Worm (Caenorhabditis elegans) whole organism, L3 larva: ENCODE measurements around the gene Y44A6D.1.

ENCODE experiments used
- aly-2 ChIP-seq: fragments of 150-350 bp; optimal IDR thresholded peaks from 2 replicates; lab custom pipeline; 2014; ENCODE audit warnings: missing biosample characterization, missing genetic modification characterization
- ceh-82 ChIP-seq: fragments of 150-350 bp; optimal IDR thresholded peaks from 2 replicates; lab custom pipeline; 2014; ENCODE audit warnings: missing biosample characterization, missing genetic modification characterization
- egl-27 ChIP-seq: sonication (generic microtip); optimal IDR thresholded peaks from 4 replicates; lab custom pipeline; 2017; ENCODE audit warnings: missing biosample characterization, missing genetic modification reagents, missing genetic modification characterization
- egl-5 ChIP-seq: fragments of 150-350 bp; optimal IDR thresholded peaks from 2 replicates; lab custom pipeline; 2017; ENCODE audit warnings: missing biosample characterization, missing genetic modification reagents, missing genetic modification characterization, inconsistent platforms
- elt-1 ChIP-seq: fragments of 150-350 bp; optimal IDR thresholded peaks from 2 replicates; lab custom pipeline; 2014; ENCODE audit warnings: missing biosample characterization, missing genetic modification characterization
- elt-2 ChIP-seq: sonication (generic microtip); optimal IDR thresholded peaks from 2 replicates; lab custom pipeline; 2016; ENCODE audit warnings: missing genetic modification reagents, mild to moderate bottlenecking, missing genetic modification characterization, missing compliant biosample characterization
- elt-3 ChIP-seq, 3 experiments: fragments of 150-350 bp in 1 of 3; sonication (generic microtip) in 2 of 3; optimal IDR thresholded peaks; 2 replicates in 2 of 3; 4 replicates in 1 of 3; lab custom pipeline; 2014 to 2017; ENCODE audit warnings: missing biosample characterization in 3 of 3, missing genetic modification characterization in 3 of 3
- fos-1 ChIP-seq: fragments of 150-350 bp; optimal IDR thresholded peaks from 2 replicates; lab custom pipeline; 2014; ENCODE audit warnings: missing biosample characterization, missing genetic modification characterization
- jun-1 ChIP-seq: fragments of 150-350 bp; optimal IDR thresholded peaks from 2 replicates; lab custom pipeline; 2014; ENCODE audit warnings: missing biosample characterization, missing genetic modification reagents, missing genetic modification characterization
- mdl-1 ChIP-seq: fragments of 150-350 bp; optimal IDR thresholded peaks from 2 replicates; lab custom pipeline; 2014; ENCODE audit warnings: missing biosample characterization, missing genetic modification characterization
- nhr-67 ChIP-seq: fragments of 150-350 bp; optimal IDR thresholded peaks from 2 replicates; lab custom pipeline; 2014; ENCODE audit warnings: missing biosample characterization, missing genetic modification characterization
- pha-4 ChIP-seq: fragments of 150-350 bp; optimal IDR thresholded peaks from 2 replicates; lab custom pipeline; 2014; ENCODE audit warnings: missing biosample characterization, missing genetic modification reagents, missing genetic modification characterization
- sea-2 ChIP-seq: fragments of 150-350 bp; sonication (generic microtip); optimal IDR thresholded peaks from 4 replicates; lab custom pipeline; 2014; ENCODE audit warnings: missing biosample characterization, missing genetic modification reagents, missing genetic modification characterization

DNA sequence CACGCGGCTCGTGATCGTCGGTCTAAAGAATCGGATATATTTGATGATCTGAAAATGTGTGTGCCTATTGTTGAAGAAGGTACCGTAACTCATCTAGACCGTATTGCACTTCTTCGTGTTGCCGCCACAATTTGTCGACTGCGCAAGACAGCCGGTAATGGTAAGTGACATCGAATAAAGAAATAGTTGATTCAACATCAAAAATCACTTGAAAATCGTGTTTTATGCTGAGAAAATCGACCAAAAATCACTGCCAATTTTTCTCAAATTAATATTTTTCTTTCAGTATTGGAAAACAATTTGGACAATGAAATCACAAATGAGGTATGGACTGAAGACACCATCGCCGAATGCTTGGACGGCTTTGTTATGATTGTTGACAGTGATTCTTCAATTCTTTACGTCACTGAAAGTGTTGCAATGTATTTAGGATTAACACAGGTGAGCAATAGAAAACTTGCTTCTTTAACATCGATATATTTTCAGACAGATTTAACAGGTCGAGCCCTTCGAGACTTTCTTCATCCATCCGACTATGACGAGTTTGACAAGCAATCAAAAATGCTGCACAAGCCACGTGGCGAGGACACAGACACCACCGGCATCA, 8.4 kb downstream of the Y44A6D.1 start:
- TF ChIP-seq egl-5 (tag; lab: Kevin White, UChicago), result no peak
- no peak for TF ChIP-seq egl-27 (tag; lab: Kevin White, UChicago)
- no peak for TF ChIP-seq fos-1 (tag; lab: Kevin White, UChicago)
- TF ChIP-seq elt-1, result no peak
- TF ChIP-seq nhr-67 (tag; lab: Kevin White, UChicago), result no peak
- TF ChIP-seq pha-4 (tag; lab: Kevin White, UChicago), result no peak
- no peak for TF ChIP-seq ceh-82
- no peak for TF ChIP-seq mdl-1 (tag; lab: Kevin White, UChicago)
- no peak for TF ChIP-seq sea-2 (GFP tag; lab: Kevin White, UChicago)
- no peak for TF ChIP-seq elt-3 (tag; optimal IDR thresholded peaks at IDR 0.05; lab: Kevin White, UChicago)
- no peak for TF ChIP-seq elt-2 (tag; lab: Kevin White, UChicago)
- TF ChIP-seq aly-2 (tag; lab: Kevin White, UChicago), result no peak
- TF ChIP-seq jun-1 (tag; lab: Kevin White, UChicago), result no peak
